Fruit fly (Drosophila melanogaster): ENCODE results near the gene Daxx.

Daxx gene

DNA sequence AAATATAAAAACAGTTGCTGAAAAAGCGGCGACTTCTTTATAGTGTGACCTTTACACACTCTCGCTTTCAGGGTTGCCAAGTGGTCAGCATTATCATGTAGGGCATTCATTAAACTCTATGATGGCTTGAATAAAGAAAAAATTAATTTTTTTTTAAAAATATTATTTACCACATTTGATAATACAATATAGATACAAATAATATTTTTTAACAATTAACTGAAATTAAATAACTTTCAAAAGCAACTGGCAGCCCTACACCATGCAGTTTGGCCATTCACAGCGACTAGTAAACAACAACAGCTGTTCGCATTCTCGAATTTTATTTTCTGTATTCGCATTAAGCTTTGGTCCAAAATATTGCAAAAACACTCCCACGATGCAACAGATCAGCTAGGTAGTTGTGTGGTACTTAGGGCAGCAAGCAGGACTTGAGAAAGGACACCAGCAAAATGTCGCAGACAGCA lies 10.1 kb downstream of the Daxx start, which contains the start of the genes Phf5a and CG31638 (continued):
- TF ChIP-seq Xrp1 (GFP tag; IDR thresholded peaks at IDR 0.05) (peak; percentile 98), Deaf1 (tag; optimal IDR thresholded peaks at IDR 0.05) (peak; percentile 30), trh (GFP tag; optimal IDR thresholded peaks at IDR 0.05) (peak; percentile 44), CG12299 (tag; optimal IDR thresholded peaks at IDR 0.05) (peak; percentile 58), CG9215 (GFP tag; IDR thresholded peaks at IDR 0.05) (peak; percentile 96), Oaz (GFP tag; IDR thresholded peaks at IDR 0.05) (peak; percentile 63; the same call in 1 of the 2 replicates), CG1792 (GFP tag; optimal IDR thresholded peaks at IDR 0.05) (no peak), CG16779 (GFP tag; IDR thresholded peaks at IDR 0.05) (peak; percentile 73), Poxn (GFP tag; IDR thresholded peaks at IDR 0.05) (no peak)

DNA sequence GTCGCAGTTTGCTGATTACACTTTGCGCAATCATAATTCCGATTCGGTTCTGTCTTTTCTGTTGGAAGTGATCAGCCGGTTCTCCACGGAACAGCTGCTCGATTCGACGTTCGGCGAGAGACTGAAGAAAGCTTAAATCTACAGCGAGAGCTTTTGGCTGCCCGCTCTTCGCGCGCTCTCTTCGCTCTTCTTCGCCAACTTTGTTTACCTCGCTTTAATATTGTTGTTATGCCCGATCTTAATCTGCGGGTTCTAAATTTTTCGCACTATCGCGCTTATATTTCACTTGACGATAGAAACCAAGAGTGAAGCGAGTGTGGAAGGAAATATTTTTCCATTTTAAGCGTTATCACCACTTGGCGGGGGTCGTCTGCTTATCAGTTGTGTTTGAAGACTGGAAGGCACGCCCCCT lies 13.7 kb downstream of the Daxx start, which contains the start of gene CG9547:
CG9547 (minus strand) TSS at position 128 of the 412 bp plus-strand sequence.
- TF ChIP-seq ash1 (GFP tag; optimal IDR thresholded peaks at IDR 0.05) (no peak), Rfx (GFP tag; IDR thresholded peaks at IDR 0.05) (no peak; the same call in 1 of the 2 replicates), CG10274 (GFP tag; optimal IDR thresholded peaks at IDR 0.05) (no peak), CG9932 (GFP tag; IDR thresholded peaks at IDR 0.05) (peak; percentile 30; the same call in 1 of the 2 replicates), CG18599 (GFP tag; optimal IDR thresholded peaks at IDR 0.05) (peak; percentile 27), H2.0 (GFP tag; IDR thresholded peaks at IDR 0.05) (no peak), HLH3B (GFP tag; IDR thresholded peaks at IDR 0.05) (no peak), Dek (tag; optimal IDR thresholded peaks at IDR 0.05) (no peak), CG1832 (GFP tag; optimal IDR thresholded peaks at IDR 0.05) (no peak), rib (GFP tag; IDR thresholded peaks at IDR 0.05) (peak; percentile 80; the same call in 1 of the 2 replicates), ara (GFP tag; IDR thresholded peaks at IDR 0.05) (no peak), Pdp1 (GFP tag; optimal IDR thresholded peaks at IDR 0.05) (peak in 1 of 2 experiments; percentile 80), CG12391 (tag; optimal IDR thresholded peaks at IDR 0.05) (no peak), shn (GFP tag; optimal IDR thresholded peaks at IDR 0.05) (no peak), chinmo (GFP tag; IDR thresholded peaks at IDR 0.05; ENCODE audit: partially characterized antibody) (peak; percentile 77; the same call in 2 of the 4 replicates), unpg (GFP tag; optimal IDR thresholded peaks at IDR 0.05) (peak; percentile 8), CG17361 (GFP tag; IDR thresholded peaks at IDR 0.05) (no peak), CG12744 (GFP tag; optimal IDR thresholded peaks at IDR 0.05) (no peak), fd102C (GFP tag; optimal IDR thresholded peaks at IDR 0.05) (no peak), eyg (GFP tag; optimal IDR thresholded peaks at IDR 0.05) (no peak), BtbVII (GFP tag; optimal IDR thresholded peaks at IDR 0.05) (peak; percentile 53), pita (GFP tag; optimal IDR thresholded peaks at IDR 0.05) (no peak), seq (GFP tag; IDR thresholded peaks at IDR 0.05) (no peak), CG2120 (GFP tag; optimal IDR thresholded peaks at IDR 0.05) (no peak), croc (GFP tag; conservative IDR thresholded peaks at IDR 0.05) (no peak), CG5180 (GFP tag; optimal IDR thresholded peaks at IDR 0.05) (peak; percentile 39), CoRest (tag; optimal IDR thresholded peaks at IDR 0.05) (no peak), CG31365 (tag; optimal IDR thresholded peaks at IDR 0.05) (peak; percentile 33), nau (GFP tag; optimal IDR thresholded peaks at IDR 0.05) (peak; percentile 21), CG42726 (GFP tag; IDR thresholded peaks at IDR 0.05; ENCODE audit: partially characterized antibody) (no peak), Eip74EF (GFP tag; optimal IDR thresholded peaks at IDR 0.05) (peak in 1 of 2 experiments; percentile 51), slou (GFP tag; optimal IDR thresholded peaks at IDR 0.05) (no peak), exex (tag; optimal IDR thresholded peaks at IDR 0.05) (peak; percentile 82), MTF-1 (GFP tag; optimal IDR thresholded peaks at IDR 0.05; ENCODE audit: borderline replicate concordance) (peak; percentile 5), CG8281 (tag; optimal IDR thresholded peaks at IDR 0.05) (no peak), grn (GFP tag; optimal IDR thresholded peaks at IDR 0.05) (peak; percentile 94), bsh (GFP tag; optimal IDR thresholded peaks at IDR 0.05) (peak in 1 of 2 experiments; percentile 8), gcm2 (GFP tag; optimal IDR thresholded peaks at IDR 0.05) (no peak), twi (tag; optimal IDR thresholded peaks at IDR 0.05) (no peak), pfk (GFP tag; optimal IDR thresholded peaks at IDR 0.05) (no peak)

Measured in whole organism, embryonic.